Fruit fly (Drosophila melanogaster): ENCODE data around the gene CG2701.

Gene CG2701

DNA sequence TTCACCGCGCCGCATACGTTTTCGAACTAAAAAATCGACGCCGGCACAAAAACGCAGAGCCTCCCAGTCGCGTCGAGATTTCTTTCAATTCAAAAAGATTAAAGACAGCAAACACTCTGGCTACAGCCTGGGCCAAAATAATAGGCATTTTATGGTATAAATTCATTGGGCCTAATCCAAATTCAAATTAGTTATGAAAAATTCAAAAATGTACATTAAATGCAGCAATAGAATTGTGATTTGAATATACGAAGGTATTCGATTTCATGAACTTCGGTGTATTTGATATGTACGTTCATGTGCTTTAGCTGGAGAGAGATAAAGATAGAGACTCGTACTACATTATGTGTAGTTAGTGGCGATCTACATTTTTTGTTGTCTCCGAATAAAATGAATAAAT lies 23.9 kb upstream of the CG2701 start, which contains the start of gene Syx4 (continued):
- TF ChIP-seq CG6654 (GFP tag; optimal IDR thresholded peaks at IDR 0.05) (peak; percentile 78), odd (GFP tag; optimal IDR thresholded peaks at IDR 0.05) (peak; percentile 84), Dip2 (GFP tag; IDR thresholded peaks at IDR 0.05) (no peak), lbe (GFP tag; optimal IDR thresholded peaks at IDR 0.05) (peak; percentile 90), croc (GFP tag; conservative IDR thresholded peaks at IDR 0.05) (peak; percentile 54), CG12155 (GFP tag; optimal IDR thresholded peaks at IDR 0.05) (peak; percentile 82), wdn (GFP tag; IDR thresholded peaks at IDR 0.05) (peak; percentile 83), kni (GFP tag; optimal IDR thresholded peaks at IDR 0.05) (no peak), kay (GFP tag; optimal IDR thresholded peaks at IDR 0.05) (peak; percentile 73), CG18476 (GFP tag; optimal IDR thresholded peaks at IDR 0.05) (peak; percentile 86), Meics (GFP tag; optimal IDR thresholded peaks at IDR 0.05) (peak; percentile 94), Tbp (GFP tag; optimal IDR thresholded peaks at IDR 0.05) (no peak), CG17612 (GFP tag; IDR thresholded peaks at IDR 0.05) (peak; percentile 67), ftz-f1 (GFP tag; optimal IDR thresholded peaks at IDR 0.05) (no peak), CkIIα-i1 (GFP tag; IDR thresholded peaks at IDR 0.05) (peak; percentile 43; the same call in 1 of the 2 replicates), CG10321 (GFP tag; IDR thresholded peaks at IDR 0.05) (peak; percentile 79), CG11247 (GFP tag; IDR thresholded peaks at IDR 0.05) (peak; percentile 91), Fer2 (tag; optimal IDR thresholded peaks at IDR 0.05) (peak; percentile 78), CG13894 (tag; optimal IDR thresholded peaks at IDR 0.05) (peak; percentile 86), CG17802 (tag; optimal IDR thresholded peaks at IDR 0.05) (peak; percentile 59), CG12744 (GFP tag; optimal IDR thresholded peaks at IDR 0.05) (peak; percentile 87), CG15011 (GFP tag; optimal IDR thresholded peaks at IDR 0.05) (peak; percentile 87), Ssrp (tag; optimal IDR thresholded peaks at IDR 0.05) (peak; percentile 81), cwo (GFP tag; optimal IDR thresholded peaks at IDR 0.05) (peak; percentile 90), tap (tag; optimal IDR thresholded peaks at IDR 0.05) (peak; percentile 93), stwl (tag; optimal IDR thresholded peaks at IDR 0.05) (no peak), CHES-1-like (GFP tag; optimal IDR thresholded peaks at IDR 0.05) (peak; percentile 91), gfzf (GFP tag; optimal IDR thresholded peaks at IDR 0.05) (no peak), CG7357 (GFP tag; IDR thresholded peaks at IDR 0.05) (peak; percentile 82), CG6683 (GFP tag; optimal IDR thresholded peaks at IDR 0.05) (peak; percentile 82), CG10366 (GFP tag; IDR thresholded peaks at IDR 0.05) (peak; percentile 89), her (GFP tag; optimal IDR thresholded peaks at IDR 0.05) (peak; percentile 90), Oaz (GFP tag; IDR thresholded peaks at IDR 0.05) (peak; percentile 90), grn (GFP tag; optimal IDR thresholded peaks at IDR 0.05) (peak; percentile 52), Oli (tag; optimal IDR thresholded peaks at IDR 0.05) (peak; percentile 91), crc (GFP tag; optimal IDR thresholded peaks at IDR 0.05) (peak; percentile 87), CG3995 (GFP tag; optimal IDR thresholded peaks at IDR 0.05) (peak; percentile 52), Hey (tag; optimal IDR thresholded peaks at IDR 0.05) (peak; percentile 27), GATAe (GFP tag; conservative IDR thresholded peaks at IDR 0.05) (peak; percentile 76), Xrp1 (GFP tag; IDR thresholded peaks at IDR 0.05) (peak; percentile 89), CG42726 (GFP tag; IDR thresholded peaks at IDR 0.05; ENCODE audit: partially characterized antibody) (no peak), Ada2b (GFP tag; IDR thresholded peaks at IDR 0.05) (peak; percentile 88), CG6813 (GFP tag; optimal IDR thresholded peaks at IDR 0.05) (peak; percentile 86)

Data from whole organism, embryonic.